Worm (Caenorhabditis elegans): Measurements from ENCODE around the gene Y47D3A.1.

The Y47D3A.1 gene

ce11 chrIII:11119176-11119853 is 22.3 kb downstream of the Y47D3A.1 start, which contains the start of the genes sup-35 and Y48A6C.4 (continued):
- TF ChIP-seq dsc-1 (tag; optimal IDR thresholded peaks at IDR 0.05): peak; percentile 86
- peak; percentile 85 for TF ChIP-seq fkh-4 (tag; optimal IDR thresholded peaks at IDR 0.05; ENCODE audit: borderline replicate concordance)
- no peak for TF ChIP-seq alr-1 (tag; optimal IDR thresholded peaks at IDR 0.05; ENCODE audit: borderline replicate concordance)
- TF ChIP-seq nhr-47 (tag; optimal IDR thresholded peaks at IDR 0.05): peak; percentile 94
- peak; percentile 93 for TF ChIP-seq lir-3 (tag; optimal IDR thresholded peaks at IDR 0.05; ENCODE audit: poor library complexity)
- TF ChIP-seq ceh-63 (GFP tag; optimal IDR thresholded peaks at IDR 0.05): peak; percentile 87
- peak; percentile 33 for TF ChIP-seq zip-4 (GFP tag; optimal IDR thresholded peaks at IDR 0.05)
- TF ChIP-seq unc-62 (GFP tag; optimal IDR thresholded peaks at IDR 0.05): no peak
- TF ChIP-seq ets-5 (GFP tag; IDR thresholded peaks at IDR 0.05): no peak
- peak; percentile 13 for TF ChIP-seq lin-39 (tag; optimal IDR thresholded peaks at IDR 0.05)
- TF ChIP-seq mep-1 (tag; optimal IDR thresholded peaks at IDR 0.05): peak; percentile 93
- TF ChIP-seq nhr-28 (tag; optimal IDR thresholded peaks at IDR 0.05): no peak
- TF ChIP-seq nhr-84 (tag; optimal IDR thresholded peaks at IDR 0.05): no peak
- peak; percentile 91 for TF ChIP-seq xbp-1 (tag; optimal IDR thresholded peaks at IDR 0.05)
- no peak for TF ChIP-seq ces-1 (GFP tag; optimal IDR thresholded peaks at IDR 0.05)
- no peak for TF ChIP-seq tlp-1 (tag; optimal IDR thresholded peaks at IDR 0.05)
- no peak for TF ChIP-seq nhr-11 (tag; optimal IDR thresholded peaks at IDR 0.05)
- peak; percentile 90 for TF ChIP-seq lin-14 (GFP tag; optimal IDR thresholded peaks at IDR 0.05)
- peak; percentile 76 for TF ChIP-seq C04F5.9 (tag; optimal IDR thresholded peaks at IDR 0.05)
- TF ChIP-seq lsy-2 (tag; optimal IDR thresholded peaks at IDR 0.05): peak; percentile 85 to 90
- peak; percentile 88 for TF ChIP-seq lin-15B (tag; optimal IDR thresholded peaks at IDR 0.05)
- no peak for TF ChIP-seq C34B4.2 (tag; optimal IDR thresholded peaks at IDR 0.05)
- peak; percentile 82 for TF ChIP-seq nhr-77 (tag; optimal IDR thresholded peaks at IDR 0.05)
- TF ChIP-seq nhr-237 (tag; optimal IDR thresholded peaks at IDR 0.05): peak; percentile 66
- TF ChIP-seq unc-86 (tag; optimal IDR thresholded peaks at IDR 0.05): peak; percentile 89
- TF ChIP-seq nhr-71 (tag; optimal IDR thresholded peaks at IDR 0.05): peak; percentile 96
- TF ChIP-seq lin-13 (GFP tag; optimal IDR thresholded peaks at IDR 0.05): peak; percentile 87
- peak; percentile 92 for TF ChIP-seq sox-4 (tag; optimal IDR thresholded peaks at IDR 0.05)
- TF ChIP-seq ama-1 (optimal IDR thresholded peaks at IDR 0.05): no peak
- TF ChIP-seq pqm-1 (tag; optimal IDR thresholded peaks at IDR 0.05): no peak
- peak; percentile 92 for TF ChIP-seq unc-98 (GFP tag; IDR thresholded peaks at IDR 0.05)
- TF ChIP-seq pag-3 (tag; optimal IDR thresholded peaks at IDR 0.05; ENCODE audit: borderline replicate concordance, insufficient read depth): no peak
- TF ChIP-seq jun-1 (tag; optimal IDR thresholded peaks at IDR 0.05): peak; percentile 78
- peak; percentile 77 for TF ChIP-seq mab-9 (GFP tag; IDR thresholded peaks at IDR 0.05)
- peak; percentile 42 for TF ChIP-seq sup-37 (GFP tag; optimal IDR thresholded peaks at IDR 0.05)
- peak; percentile 95 for TF ChIP-seq nhr-90 (tag; optimal IDR thresholded peaks at IDR 0.05; ENCODE audit: poor library complexity)
- no peak for TF ChIP-seq mef-2 (tag; optimal IDR thresholded peaks at IDR 0.05)
- TF ChIP-seq C16A3.4 (tag; optimal IDR thresholded peaks at IDR 0.05): peak; percentile 91
- TF ChIP-seq elt-2 (tag; optimal IDR thresholded peaks at IDR 0.05): peak; percentile 40
- TF ChIP-seq rnt-1 (tag; optimal IDR thresholded peaks at IDR 0.05): peak; percentile 91
- TF ChIP-seq aha-1 (tag; optimal IDR thresholded peaks at IDR 0.05): no peak
- TF ChIP-seq blmp-1 (tag; optimal IDR thresholded peaks at IDR 0.05): peak; percentile 68
- peak; percentile 93 for TF ChIP-seq nhr-85 (tag)
- TF ChIP-seq nhr-76 (tag; optimal IDR thresholded peaks at IDR 0.05): no peak
- peak; percentile 80 for TF ChIP-seq ceh-90 (tag; optimal IDR thresholded peaks at IDR 0.05)
- peak; percentile 78 for TF ChIP-seq snpc-4 (tag; optimal IDR thresholded peaks at IDR 0.05)
- TF ChIP-seq hpl-2 (GFP tag; optimal IDR thresholded peaks at IDR 0.05): no peak
- TF ChIP-seq egl-13 (tag; optimal IDR thresholded peaks at IDR 0.05): peak; percentile 91
- peak; percentile 47 for TF ChIP-seq fos-1 (tag; optimal IDR thresholded peaks at IDR 0.05)
- TF ChIP-seq lin-35 (GFP tag; optimal IDR thresholded peaks at IDR 0.05): peak; percentile 94 to 96
- no peak for TF ChIP-seq unc-30 (tag; optimal IDR thresholded peaks at IDR 0.05)
- peak; percentile 95 for TF ChIP-seq fkh-8 (tag; optimal IDR thresholded peaks at IDR 0.05)

Data from whole organism, L1 larva.